Worm (Caenorhabditis elegans) whole organism, early embryonic: Measurements from ENCODE around the gene T20G5.8.

Experiments used
- B0310.2 ChIP-seq: sonication (generic microtip); optimal IDR thresholded peaks from 2 replicates; lab custom pipeline; 2016; ENCODE audit warnings: mild to moderate bottlenecking, missing genetic modification characterization, missing compliant biosample characterization
- F13C5.2 ChIP-seq: sonication (generic microtip); optimal IDR thresholded peaks from 2 replicates; lab custom pipeline; 2017; ENCODE audit warnings: mild to moderate bottlenecking, missing genetic modification characterization, inconsistent platforms, missing compliant biosample characterization
- aly-1 ChIP-seq: sonication (generic microtip); optimal IDR thresholded peaks from 2 replicates; lab custom pipeline; 2016; ENCODE audit warnings: missing genetic modification characterization, missing compliant biosample characterization
- ama-1 ChIP-seq: fragments of 150-350 bp; optimal IDR thresholded peaks from 2 replicates; lab custom pipeline; 2014
- ceh-13 ChIP-seq: fragments of 200-800 bp; sonication (Bioruptor generic); optimal IDR thresholded peaks from 2 replicates; lab custom pipeline; 2018; ENCODE audit warnings: mild to moderate bottlenecking, missing genetic modification characterization, missing compliant biosample characterization
- ceh-36 ChIP-seq: sonication (generic microtip); optimal IDR thresholded peaks from 2 replicates; lab custom pipeline; 2016; ENCODE audit warnings: missing genetic modification characterization, inconsistent platforms, missing compliant biosample characterization
- ets-7 ChIP-seq: sonication (generic microtip); optimal IDR thresholded peaks from 2 replicates; lab custom pipeline; 2016; ENCODE audit warnings: missing genotype, missing genetic modification characterization, missing compliant biosample characterization
- flt-1 ChIP-seq: fragments of 200-800 bp; sonication (Bioruptor generic); IDR thresholded peaks from 2 replicates; pipeline ENCODE4 v1.3.6; 2022; ENCODE audit warnings: missing genetic modification characterization, missing compliant biosample characterization
- hmbx-1 ChIP-seq: sonication (generic microtip); optimal IDR thresholded peaks from 2 replicates; lab custom pipeline; 2016; ENCODE audit warnings: mild to moderate bottlenecking, missing genetic modification characterization, missing compliant biosample characterization
- hmg-4 ChIP-seq: fragments of 200-800 bp; sonication (Bioruptor generic); optimal IDR thresholded peaks from 2 replicates; lab custom pipeline; 2018; ENCODE audit warnings: mild to moderate bottlenecking, missing genetic modification characterization, missing compliant biosample characterization
- hnd-1 ChIP-seq: sonication (generic microtip); optimal IDR thresholded peaks from 2 replicates; lab custom pipeline; 2016; ENCODE audit warnings: missing genetic modification characterization, missing compliant biosample characterization
- pes-1 ChIP-seq: fragments of 200-800 bp; sonication (Bioruptor generic); IDR thresholded peaks from 2 replicates; pipeline ENCODE4 v1.3.6; 2022; ENCODE audit warnings: missing genetic modification reagents, missing genetic modification characterization, missing compliant biosample characterization
- scrt-1 ChIP-seq: fragments of 200-800 bp; sonication (Bioruptor generic); IDR thresholded peaks from 2 replicates; pipeline ENCODE4 v1.3.6; 2022; ENCODE audit warnings: missing genetic modification characterization, missing compliant biosample characterization
- sea-1 ChIP-seq: fragments of 200-800 bp; sonication (Bioruptor generic); conservative IDR thresholded peaks from 2 replicates; pipeline ENCODE4 v1.3.6; 2022; ENCODE audit warnings: missing genetic modification characterization, missing compliant biosample characterization
- tbx-11 ChIP-seq: fragments of 200-800 bp; sonication (Bioruptor generic); IDR thresholded peaks from 2 replicates; pipeline ENCODE4 v1.3.6; 2022; ENCODE audit warnings: missing genetic modification characterization, missing compliant biosample characterization
- tbx-37 ChIP-seq: fragments of 200-800 bp; sonication (Bioruptor generic); conservative IDR thresholded peaks from 2 replicates; pipeline ENCODE4 v1.3.6; 2022; ENCODE audit warnings: missing genetic modification reagents, missing genetic modification characterization, missing compliant biosample characterization
- tra-4 ChIP-seq: sonication (generic microtip); optimal IDR thresholded peaks from 2 replicates; lab custom pipeline; 2017; ENCODE audit warnings: missing genetic modification characterization, missing compliant biosample characterization

T20G5.8 gene

ce11 chrIII:10188912-10189311 lies 10.2 kb upstream of the T20G5.8 start, which contains the start of gene epac-1:
Gene epac-1, plus strand, starts transcription at chrIII:10189212.
- TF ChIP-seq tbx-37 (GFP tag; lab: Robert Waterston, UW) (no peak), ceh-13 (no peak)

- no peak for TF ChIP-seq flt-1 (GFP tag; lab: Robert Waterston, UW)
- TF ChIP-seq scrt-1 (GFP tag; lab: Robert Waterston, UW) = no peak
- no peak for TF ChIP-seq B0310.2 (tag; lab: Kevin White, UChicago)
- TF ChIP-seq aly-1 = no peak
- no peak for TF ChIP-seq ceh-13
These were observed 4.6 kb upstream of the T20G5.8 start for ce11 chrIII:10194569-10194968.

DNA sequence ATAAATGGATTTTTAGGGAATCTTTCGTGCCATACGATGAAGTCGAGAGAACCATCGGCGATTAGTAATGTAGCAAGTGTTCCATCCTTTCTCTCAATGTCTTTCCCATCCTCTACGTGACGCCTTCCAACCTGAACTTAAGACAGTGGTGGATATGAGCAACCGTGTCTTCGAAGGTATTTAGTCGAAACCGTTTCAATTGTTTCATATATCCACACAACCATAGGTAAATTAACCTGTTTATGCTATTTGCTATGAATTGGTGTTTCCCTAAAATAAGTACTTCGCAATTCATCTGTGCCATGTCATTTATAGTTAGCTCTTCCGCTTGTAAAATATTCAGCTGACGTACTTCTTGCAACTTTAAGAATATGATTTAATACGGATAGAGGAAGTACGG lies 3.2 kb upstream of the T20G5.8 start:
- TF ChIP-seq B0310.2 (tag; lab: Kevin White, UChicago) (no peak), aly-1 (no peak), F13C5.2 (no peak), ets-7 (tag; lab: Kevin White, UChicago) (no peak), sea-1 (no peak), ceh-36 (tag; lab: Kevin White, UChicago) (no peak), scrt-1 (GFP tag; lab: Robert Waterston, UW) (no peak), flt-1 (GFP tag; lab: Robert Waterston, UW) (no peak), hmbx-1 (no peak), hmg-4 (GFP tag; lab: Kevin White, UChicago) (no peak), hnd-1 (tag; lab: Kevin White, UChicago) (no peak), ama-1 (lab: Kevin White, UChicago) (no peak)

DNA sequence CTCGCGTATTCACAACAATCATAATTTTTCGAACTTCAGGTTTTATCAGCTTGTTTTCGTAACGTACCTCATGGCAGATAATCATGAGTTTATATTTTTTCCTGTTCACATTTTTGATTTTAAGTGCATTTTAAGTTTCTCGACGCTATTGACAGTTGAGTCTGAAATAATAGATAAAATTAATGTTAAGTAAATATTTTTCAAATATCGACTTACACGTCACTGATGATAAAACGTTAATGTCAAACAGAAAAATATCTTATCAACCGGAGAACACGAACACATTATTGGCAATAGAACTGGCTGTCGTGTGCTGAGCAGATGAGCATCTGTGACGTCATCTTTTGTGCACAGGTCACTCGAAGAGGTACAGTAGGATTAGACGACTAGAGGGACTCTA lies 2.4 kb upstream of the T20G5.8 start:
- TF ChIP-seq ama-1 (lab: Kevin White, UChicago) (no peak), ceh-13 (no peak), hmg-4 (GFP tag; lab: Kevin White, UChicago) (no peak), hmbx-1 (no peak)

DNA sequence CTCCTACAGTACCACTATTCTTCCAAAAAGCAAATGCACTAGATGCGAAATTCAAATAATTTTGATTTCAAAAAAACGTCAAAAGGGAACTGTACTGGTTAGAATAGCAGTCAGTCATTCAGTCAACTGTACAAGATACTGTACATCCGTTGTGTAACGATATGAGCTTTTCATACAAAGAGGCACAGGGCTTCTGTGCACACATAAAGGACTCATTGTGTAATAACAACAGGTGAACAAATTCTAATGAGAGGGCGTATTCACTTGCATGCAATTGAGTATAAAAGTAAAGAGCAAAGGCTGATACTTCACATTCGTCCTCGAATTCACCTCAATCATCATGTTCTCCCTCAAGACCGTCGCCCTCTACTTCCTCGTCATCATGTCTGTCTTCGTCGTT lies 1.7 kb upstream of the T20G5.8 start, which contains the start of gene dod-6:
Gene dod-6 (plus strand): TSS at position 301 of the 400 bp plus-strand sequence.
- TF ChIP-seq sea-1 (no peak), ceh-13 (no peak), ama-1 (lab: Kevin White, UChicago) (no peak), hmbx-1 (no peak), hmg-4 (GFP tag; lab: Kevin White, UChicago) (no peak), flt-1 (GFP tag; lab: Robert Waterston, UW) (no peak), hnd-1 (tag; lab: Kevin White, UChicago) (no peak), tra-4 (no peak), ets-7 (tag; lab: Kevin White, UChicago) (no peak), F13C5.2 (no peak), scrt-1 (GFP tag; lab: Robert Waterston, UW) (no peak), ceh-36 (tag; lab: Kevin White, UChicago) (no peak), pes-1 (GFP tag; lab: Robert Waterston, UW) (no peak), tbx-37 (GFP tag; lab: Robert Waterston, UW) (no peak), tbx-11 (GFP tag; lab: Robert Waterston, UW) (no peak), B0310.2 (tag; lab: Kevin White, UChicago) (no peak), aly-1 (no peak)

DNA sequence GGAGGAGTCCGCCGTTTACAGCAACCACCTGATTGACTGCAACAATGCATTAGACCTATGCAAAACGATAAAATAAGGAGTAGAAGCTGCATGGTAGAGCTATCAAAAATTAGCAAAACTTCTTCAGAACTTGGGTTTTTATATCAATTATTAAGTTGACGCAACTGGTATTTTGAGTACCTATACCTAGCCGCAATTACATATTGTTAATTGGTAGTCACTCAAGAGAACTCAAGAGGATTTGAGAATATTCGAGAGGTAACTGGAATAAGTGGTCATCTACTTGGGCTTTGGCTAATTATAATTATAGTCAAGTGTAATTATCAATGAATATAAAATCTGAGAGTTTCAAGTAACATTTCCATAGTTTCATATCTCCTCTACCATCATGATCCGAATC lies 2.1 kb downstream of the T20G5.8 start, which contains the start of the genes T20G5.13 and T20G5.12:
Gene T20G5.13 (minus strand): TSS at position 101 of the 400 bp plus-strand sequence.
Gene T20G5.12 (plus strand): TSS at position 370 of the 400 bp plus-strand sequence.
- TF ChIP-seq ets-7 (tag; lab: Kevin White, UChicago) (no peak), flt-1 (GFP tag; lab: Robert Waterston, UW) (no peak)

- TF ChIP-seq B0310.2 (tag; lab: Kevin White, UChicago) (no peak), pes-1 (GFP tag; lab: Robert Waterston, UW) (no peak), hmbx-1 (no peak), tbx-37 (GFP tag; lab: Robert Waterston, UW) (no peak), ceh-36 (tag; lab: Kevin White, UChicago) (no peak), scrt-1 (GFP tag; lab: Robert Waterston, UW) (no peak), aly-1 (no peak), tra-4 (no peak), sea-1 (no peak), ceh-13 (no peak), flt-1 (GFP tag; lab: Robert Waterston, UW) (no peak), tbx-11 (GFP tag; lab: Robert Waterston, UW) (no peak), F13C5.2 (no peak), hmg-4 (GFP tag; lab: Kevin White, UChicago) (no peak), ama-1 (lab: Kevin White, UChicago) (no peak), hnd-1 (tag; lab: Kevin White, UChicago) (no peak), ets-7 (tag; lab: Kevin White, UChicago) (no peak)
These were observed 3.2 kb downstream of the T20G5.8 start for ce11 chrIII:10202391-10202790.

ce11 chrIII:10202894-10203871 lies 4.0 kb downstream of the T20G5.8 start, which contains the start of gene chc-1:
Gene chc-1, plus strand, starts transcription at chrIII:10203821.
- TF ChIP-seq tbx-37 (GFP tag; lab: Robert Waterston, UW) (no peak), hmg-4 (GFP tag; lab: Kevin White, UChicago) (peak; percentile 1)
